Fruit fly (Drosophila melanogaster) Kc167 (cell line): Measurements from ENCODE around the gene jp.

Source experiments
- Myc ChIP-seq: fragments of >200 bp; optimal IDR thresholded peaks from 2 replicates; lab custom pipeline; 2017; ENCODE audit warnings: missing external identifiers
- Sin3A ChIP-seq: fragments of >200 bp; optimal IDR thresholded peaks from 2 replicates; lab custom pipeline; 2018; ENCODE audit warnings: missing external identifiers
- h ChIP-seq: fragments of >200 bp; optimal IDR thresholded peaks from 3 replicates; lab custom pipeline; 2018; ENCODE audit warnings: missing external identifiers
- insv ChIP-seq: fragments of >200 bp; optimal IDR thresholded peaks from 3 replicates; lab custom pipeline; 2018; ENCODE audit warnings: missing external identifiers
- psq ChIP-seq: fragments of >200 bp; optimal IDR thresholded peaks from 2 replicates; lab custom pipeline; 2017; ENCODE audit warnings: missing external identifiers
- ttk ChIP-seq: sonication (Bioruptor generic); optimal IDR thresholded peaks from 2 replicates; lab custom pipeline; 2017; ENCODE audit warnings: missing external identifiers

Gene jp

DNA sequence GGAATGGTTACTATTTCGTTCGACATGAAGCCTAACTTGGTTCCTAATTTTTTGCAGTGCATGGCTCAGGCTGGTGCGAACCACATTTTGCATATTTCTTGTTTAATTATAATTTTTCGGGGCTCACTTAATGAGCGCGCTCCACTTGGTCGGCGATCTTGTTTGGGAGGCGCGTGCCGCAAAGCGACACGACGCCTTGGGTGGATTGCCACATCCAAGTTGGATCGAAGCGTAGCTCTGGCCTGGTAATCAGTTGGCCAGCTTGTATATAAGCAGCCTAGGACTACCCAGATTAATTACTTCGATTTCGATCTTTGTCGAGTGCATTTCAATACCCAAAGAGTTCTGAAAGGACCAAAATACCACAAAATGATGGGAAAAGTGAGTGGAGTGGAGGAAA is 24.0 kb downstream of the jp start, which contains the start of gene Cpr30B:
TSS of gene Cpr30B (plus strand) at position 301 of the 400 bp plus-strand sequence.
- no peak for TF ChIP-seq insv

DNA sequence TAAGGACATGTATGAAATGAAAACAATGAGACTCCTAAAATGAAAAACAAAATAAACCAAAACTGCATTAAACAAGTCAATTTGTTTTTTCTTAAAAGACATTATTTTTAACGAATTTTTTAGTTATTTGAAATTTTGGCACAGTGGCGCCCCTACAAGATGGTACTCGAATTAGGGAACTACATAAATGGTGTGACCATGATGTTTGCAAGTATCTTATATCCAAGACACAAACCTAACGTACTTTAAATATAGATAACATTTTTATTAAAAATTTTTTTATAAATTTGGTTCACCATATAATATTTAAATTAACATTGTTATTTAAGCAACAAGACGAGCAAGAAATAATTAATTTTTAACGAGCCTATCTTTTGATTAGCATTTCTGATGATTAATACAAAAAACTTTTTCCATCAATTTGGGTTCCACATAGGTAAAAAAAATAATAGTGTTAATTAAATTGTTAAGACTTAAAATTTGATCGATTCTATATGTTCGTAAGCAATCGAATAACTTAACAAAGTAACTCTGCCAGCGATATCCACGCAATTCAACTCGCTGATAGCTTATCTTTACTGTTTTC is 26.5 kb downstream of the jp start, which contains the start of gene CG17855:
TSS of gene CG17855 (plus strand) at position 536 of the 586 bp plus-strand sequence.
- TF ChIP-seq insv (no peak), Myc (lab: Kevin White, UChicago) (no peak), Sin3A (lab: Kevin White, UChicago) (no peak), h (lab: Kevin White, UChicago) (no peak), psq (no peak), ttk (lab: Kevin White, UChicago) (no peak)

DNA sequence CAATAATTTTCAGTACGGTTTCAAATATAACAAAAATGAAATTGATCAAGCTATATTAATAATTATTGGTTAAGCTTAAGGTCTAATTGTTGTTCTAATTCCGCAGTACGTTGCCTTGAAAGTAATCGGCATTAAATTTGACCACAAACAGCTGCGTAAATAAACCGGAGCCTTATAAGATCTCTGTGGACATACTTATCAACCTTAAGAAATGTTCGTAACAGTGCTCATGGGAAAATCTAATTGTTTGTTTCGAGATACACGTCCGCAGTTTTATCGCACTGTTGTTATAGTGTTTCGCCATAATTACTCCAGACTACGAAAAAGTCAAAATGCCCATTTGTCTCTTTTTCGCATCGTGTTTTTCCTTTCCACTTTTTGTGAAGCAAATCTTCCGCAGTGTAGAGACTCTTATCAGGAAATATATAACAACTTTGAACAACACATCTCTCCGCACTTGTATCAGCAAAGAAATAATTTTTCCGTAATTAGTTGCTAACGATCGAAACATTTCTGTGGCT is 36.6 kb downstream of the jp start:
- TF ChIP-seq Sin3A (lab: Kevin White, UChicago) (no peak), insv (no peak), ttk (lab: Kevin White, UChicago) (no peak), psq (no peak)

DNA sequence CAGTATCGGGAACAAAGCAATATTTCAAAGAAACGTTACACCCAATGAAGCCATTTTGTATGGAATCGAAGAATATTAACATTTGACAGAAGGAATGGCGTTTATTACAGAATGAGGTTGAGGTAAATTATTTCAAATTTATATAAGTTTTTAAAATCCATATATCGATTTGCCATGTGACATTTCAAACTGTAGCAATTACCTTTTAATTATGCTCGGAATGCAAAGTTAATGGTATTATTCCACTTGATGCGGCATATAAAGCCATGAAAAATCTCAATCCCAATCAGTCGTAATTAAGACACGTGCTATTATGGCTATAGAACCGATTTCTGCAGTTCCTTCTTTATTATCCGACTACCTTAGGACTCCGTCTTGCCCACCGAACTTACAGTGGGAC is 38.3 kb downstream of the jp start, which contains the start of gene CG31883:
TSS of gene CG31883 (plus strand) at position 301 of the 400 bp plus-strand sequence.
- TF ChIP-seq Myc (lab: Kevin White, UChicago) (no peak), insv (no peak), ttk (lab: Kevin White, UChicago) (no peak), Sin3A (lab: Kevin White, UChicago) (no peak), h (lab: Kevin White, UChicago) (no peak), psq (no peak)

DNA sequence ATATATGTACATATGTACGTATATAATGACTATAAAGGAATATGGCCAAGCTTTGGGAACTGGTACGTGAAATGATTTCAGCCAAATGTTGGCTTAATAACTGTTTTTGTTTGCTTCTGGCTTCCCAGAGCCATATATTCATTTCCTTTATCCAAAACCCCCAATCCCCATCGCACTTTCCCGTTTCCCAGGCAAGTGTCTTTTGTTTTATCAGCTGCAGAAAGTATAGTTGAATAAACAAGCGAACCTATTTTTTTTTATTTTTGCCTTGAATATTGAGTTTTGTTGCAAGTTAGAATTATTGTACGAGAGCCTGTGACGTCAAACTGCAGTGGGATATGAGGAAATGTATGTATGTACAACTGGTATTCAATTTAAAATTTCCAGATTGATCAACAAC is 40.0 kb downstream of the jp start:
- no peak for TF ChIP-seq insv
- no peak for TF ChIP-seq ttk (lab: Kevin White, UChicago)
- no peak for TF ChIP-seq Myc (lab: Kevin White, UChicago)
- no peak for TF ChIP-seq Sin3A (lab: Kevin White, UChicago)
- TF ChIP-seq psq: no peak
- TF ChIP-seq h (lab: Kevin White, UChicago): no peak

DNA sequence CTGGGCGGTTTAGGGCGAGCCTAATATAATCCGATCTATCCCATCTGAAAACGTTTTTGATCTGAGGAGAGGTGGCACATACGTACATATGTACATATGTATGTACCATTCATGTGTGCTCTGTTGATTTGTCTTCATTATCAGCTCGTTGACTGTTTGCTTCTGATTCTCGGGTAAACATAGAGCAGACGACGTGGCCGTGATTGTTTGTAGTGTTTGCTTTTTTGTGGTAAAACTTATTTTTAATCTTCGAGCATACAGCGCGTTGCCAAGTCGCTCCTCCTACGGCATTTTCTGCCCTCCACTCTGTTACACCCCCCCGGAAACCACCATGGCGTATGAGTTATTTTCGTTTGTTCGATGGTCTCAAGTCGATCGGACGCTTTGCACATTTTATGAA is 40.8 kb downstream of the jp start:
- no peak for TF ChIP-seq h (lab: Kevin White, UChicago)
- TF ChIP-seq psq: no peak
- TF ChIP-seq ttk (lab: Kevin White, UChicago): no peak
- no peak for TF ChIP-seq Sin3A (lab: Kevin White, UChicago)
- no peak for TF ChIP-seq insv
- no peak for TF ChIP-seq Myc (lab: Kevin White, UChicago)

DNA sequence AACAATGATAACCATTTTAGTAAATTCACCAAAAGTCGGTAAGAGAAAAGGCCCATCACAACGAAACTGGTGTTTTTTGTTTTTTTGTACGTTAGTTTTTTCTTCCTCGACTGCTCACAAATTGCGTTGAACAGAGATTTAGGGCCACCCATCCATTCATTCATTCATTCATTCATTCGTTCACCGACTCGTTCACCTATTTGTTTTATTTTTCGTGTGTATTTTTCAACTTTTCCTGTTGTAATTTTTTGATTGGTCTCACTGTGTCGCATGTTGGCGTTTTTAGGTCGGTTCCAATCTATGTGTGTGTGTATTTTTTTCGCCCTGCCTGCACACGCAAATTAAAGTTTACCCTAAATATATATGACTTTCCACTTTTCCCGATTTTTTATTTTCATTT is 41.6 kb downstream of the jp start:
- TF ChIP-seq psq: no peak
- TF ChIP-seq insv: no peak
- no peak for TF ChIP-seq Myc (lab: Kevin White, UChicago)
- no peak for TF ChIP-seq h (lab: Kevin White, UChicago)
- no peak for TF ChIP-seq ttk (lab: Kevin White, UChicago)

DNA sequence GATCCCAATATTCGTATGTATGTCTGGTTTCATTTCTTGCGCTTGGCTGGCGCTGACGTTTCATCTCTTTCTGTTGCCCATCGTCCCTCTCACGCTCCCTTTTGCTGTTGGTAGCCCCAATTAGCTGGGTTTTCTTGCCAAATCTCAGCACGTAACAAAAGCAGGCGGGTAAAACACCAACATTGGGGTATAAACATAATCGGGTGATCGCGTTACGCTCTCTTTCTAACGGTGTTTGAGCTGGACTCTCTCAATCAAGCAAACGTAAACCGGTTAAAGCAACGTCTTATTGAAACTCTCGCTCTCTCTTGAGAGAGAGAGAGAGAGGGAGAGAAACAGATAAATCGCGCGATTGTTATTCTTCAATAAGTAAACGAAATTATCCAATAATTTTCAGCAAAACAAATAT is 43.8 kb downstream of the jp start:
- no peak for TF ChIP-seq insv

DNA sequence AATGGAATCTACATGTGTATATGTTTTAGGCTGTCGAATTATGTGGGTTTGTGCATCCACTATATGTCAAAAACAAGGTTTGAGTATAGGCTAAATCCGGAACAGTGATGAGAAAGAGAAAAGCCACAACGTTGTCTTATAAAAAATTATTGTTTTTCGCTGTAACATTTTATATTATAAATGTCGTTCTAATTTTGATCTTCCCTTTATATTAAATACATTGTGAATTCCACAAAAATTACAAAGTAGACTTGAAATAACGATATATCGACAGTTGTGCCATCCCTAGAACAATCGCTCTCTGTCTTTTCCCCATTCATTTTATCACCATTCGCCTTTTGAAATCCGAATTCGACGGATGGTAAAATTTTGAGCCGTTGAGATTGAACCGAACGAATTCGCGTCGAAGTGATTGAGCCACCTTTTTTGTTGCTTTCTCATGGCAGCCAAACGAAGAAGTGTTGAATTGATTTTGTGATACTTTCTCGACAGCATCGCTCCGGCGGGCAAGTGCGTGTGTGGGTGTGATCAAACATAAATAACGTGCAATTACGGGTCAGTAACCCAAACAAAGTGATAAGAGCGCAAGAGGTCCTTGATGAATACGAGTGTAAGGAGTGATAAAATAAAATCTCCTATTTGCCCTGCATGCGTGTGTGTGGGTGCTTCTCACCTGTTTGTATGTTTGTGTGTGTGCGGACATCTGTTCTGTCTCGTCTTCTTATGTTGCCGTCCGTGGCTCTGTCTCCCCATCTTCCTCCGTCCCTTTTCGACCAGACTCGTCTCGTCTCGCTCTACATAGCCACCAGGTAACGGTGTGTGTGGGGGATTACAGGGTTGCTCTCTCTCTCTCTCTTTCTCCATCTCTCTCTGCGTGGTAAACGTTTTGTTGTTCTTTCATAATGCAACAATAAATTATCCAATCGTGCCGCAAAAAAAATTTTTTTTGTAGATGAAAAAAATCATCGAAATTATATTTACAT is 45.4 kb downstream of the jp start, which contains the start of gene Oatp30B:
TSS of gene Oatp30B (plus strand) at position 325 of the 983 bp plus-strand sequence.
- no peak for TF ChIP-seq insv
- TF ChIP-seq ttk (lab: Kevin White, UChicago): no peak
- no peak for TF ChIP-seq psq
- no peak for TF ChIP-seq Sin3A (lab: Kevin White, UChicago)
- no peak for TF ChIP-seq Myc (lab: Kevin White, UChicago)
- TF ChIP-seq h (lab: Kevin White, UChicago): no peak

DNA sequence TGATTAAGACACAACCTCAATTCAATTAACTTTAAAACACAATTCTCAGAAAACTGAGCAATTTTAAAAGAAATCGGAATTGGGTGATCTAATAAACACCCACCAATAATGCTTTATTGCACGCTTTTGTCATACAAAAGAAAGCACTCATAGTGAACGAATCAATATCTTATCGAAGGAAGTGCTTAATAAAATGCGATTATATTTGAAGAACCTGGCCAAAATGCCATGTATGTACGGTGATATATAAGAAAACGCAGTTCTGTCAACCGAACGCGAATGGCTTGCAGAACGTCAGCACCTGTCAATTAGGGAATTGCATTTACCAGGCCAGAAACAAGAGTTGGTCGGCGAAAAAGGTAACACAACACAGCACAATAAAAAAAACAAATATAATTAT is 52.8 kb downstream of the jp start:
- TF ChIP-seq psq: no peak
- no peak for TF ChIP-seq h (lab: Kevin White, UChicago)
- TF ChIP-seq ttk (lab: Kevin White, UChicago): no peak
- TF ChIP-seq Sin3A (lab: Kevin White, UChicago): no peak
- no peak for TF ChIP-seq insv
- no peak for TF ChIP-seq Myc (lab: Kevin White, UChicago)

DNA sequence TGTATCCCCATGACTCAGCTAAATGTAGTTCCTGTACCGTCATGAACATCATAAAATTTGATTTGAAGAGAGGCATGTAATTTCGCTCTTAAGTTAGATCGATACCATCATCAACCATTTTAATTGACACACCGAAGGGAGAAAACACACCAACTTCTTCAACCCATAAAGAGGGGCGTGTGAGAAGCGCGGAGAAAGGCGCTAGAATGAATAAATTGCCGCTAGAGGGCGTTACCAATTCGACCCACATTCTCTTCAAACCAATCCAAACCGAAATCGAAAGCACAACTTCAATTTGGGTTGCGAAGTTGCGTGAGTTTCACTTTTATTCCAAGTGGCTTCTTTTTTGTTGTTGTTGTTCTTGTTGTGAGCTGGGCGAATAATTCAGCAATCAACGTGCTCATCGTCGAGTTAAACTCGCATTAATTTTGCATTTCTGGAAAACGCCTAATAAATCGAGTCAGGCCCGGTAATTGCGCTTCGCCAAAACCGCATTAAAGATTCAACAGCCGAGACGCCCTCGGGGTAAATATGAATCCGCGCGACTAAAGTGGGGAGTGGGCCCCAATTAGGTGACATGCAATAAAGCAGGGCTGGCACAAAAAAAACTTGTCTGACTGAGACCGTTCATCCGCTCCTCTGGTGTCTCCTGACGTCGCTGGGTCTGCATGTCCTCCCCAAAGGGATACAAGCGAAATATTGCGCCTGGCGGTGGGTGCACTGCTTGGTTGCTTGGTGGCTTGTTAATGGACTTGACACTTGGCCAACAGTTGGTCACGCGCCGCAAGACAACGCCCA is 54.0 kb downstream of the jp start:
- TF ChIP-seq h (lab: Kevin White, UChicago): no peak
- no peak for TF ChIP-seq Sin3A (lab: Kevin White, UChicago)
- no peak for TF ChIP-seq ttk (lab: Kevin White, UChicago)
- no peak for TF ChIP-seq insv

DNA sequence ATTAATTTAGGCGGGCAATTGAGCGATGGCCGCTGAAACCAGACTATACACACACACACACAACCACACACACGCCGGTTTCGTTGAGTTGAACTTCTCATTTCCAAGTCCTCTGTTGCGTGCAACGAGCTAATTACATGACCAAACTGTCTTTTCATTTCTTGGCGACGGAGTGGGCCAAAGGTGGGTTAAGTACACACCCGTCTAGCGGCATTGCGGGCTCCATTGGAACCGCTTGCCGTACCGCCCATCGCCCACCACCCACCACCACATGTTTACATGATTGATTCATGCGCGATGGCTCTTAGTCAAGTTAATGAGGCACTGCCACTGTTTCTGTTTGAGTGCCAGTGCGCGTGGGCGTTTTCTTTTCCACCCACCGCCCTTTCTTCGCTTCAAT is 56.1 kb downstream of the jp start:
- TF ChIP-seq Myc (lab: Kevin White, UChicago) (no peak), Sin3A (lab: Kevin White, UChicago) (no peak), ttk (lab: Kevin White, UChicago) (no peak), psq (no peak), h (lab: Kevin White, UChicago) (no peak), insv (no peak)
